Fruit fly (Drosophila melanogaster) whole organism, embryonic: ENCODE measurements around the gene CG34450.

Experiments
- CG3407 ChIP-seq: fragments of 200-800 bp; sonication (Bioruptor generic); optimal IDR thresholded peaks from 2 replicates; lab custom pipeline; 2018; ENCODE audit warnings: missing biosample characterization, mild to moderate bottlenecking, missing genetic modification characterization
- CG34422 ChIP-seq: fragments of 200-800 bp; sonication (Bioruptor generic); IDR thresholded peaks from 3 replicates; pipeline ENCODE4 v1.3.6; 2022; ENCODE audit warnings: missing biosample characterization, missing genetic modification characterization
- CG4854 ChIP-seq: fragments of 200-800 bp; sonication (Bioruptor generic); optimal IDR thresholded peaks from 2 replicates; lab custom pipeline; 2016; ENCODE audit warnings: missing biosample characterization, missing genetic modification characterization, inconsistent platforms
- CG8388 ChIP-seq: fragments of 200-800 bp; sonication (Bioruptor generic); optimal IDR thresholded peaks from 2 replicates; lab custom pipeline; 2019; ENCODE audit warnings: missing biosample characterization, mild to moderate bottlenecking, missing genetic modification characterization, moderate library complexity
- CG9797 ChIP-seq: fragments of 200-800 bp; sonication (Bioruptor generic); optimal IDR thresholded peaks from 3 replicates; lab custom pipeline; 2018; ENCODE audit warnings: missing biosample characterization, mild to moderate bottlenecking, missing genetic modification characterization
- HmgD ChIP-seq: fragments of 200-800 bp; sonication (Bioruptor generic); optimal IDR thresholded peaks from 3 replicates; lab custom pipeline; 2016; ENCODE audit warnings: missing biosample characterization, missing genetic modification characterization
- Meics ChIP-seq: fragments of 200-800 bp; sonication (Bioruptor generic); optimal IDR thresholded peaks from 2 replicates; lab custom pipeline; 2017; ENCODE audit warnings: missing biosample characterization, mild to moderate bottlenecking, missing genetic modification characterization
- toy ChIP-seq: fragments of 200-800 bp; sonication (Bioruptor generic); IDR thresholded peaks from 2 replicates; pipeline ENCODE4 v1.3.6; 2022; ENCODE audit warnings: missing biosample characterization, missing genetic modification characterization

- TF ChIP-seq CG4854 (GFP tag; lab: Kevin White, UChicago), result peak; percentile 61
- TF ChIP-seq CG34422 (GFP tag; lab: Robert Waterston, UW), result peak; percentile 73
- peak; percentile 78 for TF ChIP-seq CG8388 (GFP tag; lab: Kevin White, UChicago)
- TF ChIP-seq HmgD (GFP tag; lab: Kevin White, UChicago), result peak; percentile 10
- peak; percentile 89 for TF ChIP-seq Meics (GFP tag; lab: Kevin White, UChicago)
- TF ChIP-seq CG3407, result peak; percentile 47
- 0 out of 2 replicates have a peak, but pooled peaks have one; percentile 43 for TF ChIP-seq toy
- TF ChIP-seq CG9797 (GFP tag; lab: Kevin White, UChicago), result no peak
Measured at dm6 chrX:9352112-9353096, 22.1 kb upstream of the CG34450 start.
